Worm (Caenorhabditis elegans): ENCODE data around the gene Y116A8C.468.

Gene Y116A8C.468

ce11 chrIV:16946746-16947145, 28.6 kb downstream of the Y116A8C.468 start, which contains the start of the genes Y116A8C.9 and arf-6 (continued):
- TF ChIP-seq grh-1 (GFP tag; IDR thresholded peaks at IDR 0.05) (peak; percentile 31; the same call in 1 of the 2 replicates), dpl-1 (GFP tag; optimal IDR thresholded peaks at IDR 0.05) (peak; percentile 12 to 61 (median 44)), unc-98 (GFP tag; IDR thresholded peaks at IDR 0.05) (no peak), elt-2 (tag; optimal IDR thresholded peaks at IDR 0.05) (peak; percentile 25), zip-4 (GFP tag; optimal IDR thresholded peaks at IDR 0.05) (no peak), blmp-1 (tag; optimal IDR thresholded peaks at IDR 0.05) (peak; percentile 2), xbp-1 (tag; optimal IDR thresholded peaks at IDR 0.05) (peak; percentile 68)

ce11 chrIV:16949767-16950166, 31.6 kb downstream of the Y116A8C.468 start, which contains the start of gene rad-54.B:
Gene rad-54.B, plus strand, starts transcription at chrIV:16950067.
- TF ChIP-seq efl-1 (optimal IDR thresholded peaks at IDR 0.05): no peak
- peak in 1 of 2 experiments; percentile 51 for TF ChIP-seq efl-1 (GFP tag; optimal IDR thresholded peaks at IDR 0.05 in 1 of 2)
- no peak for TF ChIP-seq lin-14 (GFP tag; optimal IDR thresholded peaks at IDR 0.05)
- TF ChIP-seq irx-1 (tag; optimal IDR thresholded peaks at IDR 0.05): no peak
- TF ChIP-seq dsc-1 (tag; optimal IDR thresholded peaks at IDR 0.05): no peak
- no peak for TF ChIP-seq sptf-1 (tag; optimal IDR thresholded peaks at IDR 0.05)

- no peak for TF ChIP-seq mdl-1 (tag; optimal IDR thresholded peaks at IDR 0.05)
- no peak for TF ChIP-seq ceh-90 (tag; optimal IDR thresholded peaks at IDR 0.05)
- TF ChIP-seq dpl-1 (GFP tag; optimal IDR thresholded peaks at IDR 0.05): no peak
- TF ChIP-seq efl-1 (optimal IDR thresholded peaks at IDR 0.05): no peak
- TF ChIP-seq efl-1 (GFP tag; optimal IDR thresholded peaks at IDR 0.05 in 1 of 2): peak in 1 of 2 experiments; percentile 32
- no peak for TF ChIP-seq elt-3 (tag; optimal IDR thresholded peaks at IDR 0.05)
- TF ChIP-seq snu-23 (GFP tag; optimal IDR thresholded peaks at IDR 0.05): no peak
Measured at ce11 chrIV:16952389-16952788, 34.2 kb downstream of the Y116A8C.468 start.

ce11 chrIV:16962445-16962844, 44.3 kb downstream of the Y116A8C.468 start:
- TF ChIP-seq zag-1 (tag; optimal IDR thresholded peaks at IDR 0.05) (no peak), elt-3 (tag; optimal IDR thresholded peaks at IDR 0.05) (no peak), fkh-4 (tag; optimal IDR thresholded peaks at IDR 0.05; ENCODE audit: borderline replicate concordance) (no peak), C16A3.4 (tag; optimal IDR thresholded peaks at IDR 0.05) (no peak), snpc-4 (tag; optimal IDR thresholded peaks at IDR 0.05) (no peak), zip-4 (GFP tag; optimal IDR thresholded peaks at IDR 0.05) (no peak), ama-1 (optimal IDR thresholded peaks at IDR 0.05) (no peak)

Data from whole organism, L1 larva.